Fruit fly (Drosophila melanogaster): ENCODE results near the gene CG18094.

Gene CG18094

dm6 chr2L:19526316-19526715 is 36.3 kb downstream of the CG18094 start, which contains the start of the genes Dpm1 and CG10137 (continued):
- TF ChIP-seq CG10565 (GFP tag; optimal IDR thresholded peaks at IDR 0.05) (no peak), gce (GFP tag; IDR thresholded peaks at IDR 0.05) (no peak), CG12744 (GFP tag; optimal IDR thresholded peaks at IDR 0.05) (no peak), CG2712 (tag; optimal IDR thresholded peaks at IDR 0.05) (peak; percentile 23), Adf1 (GFP tag; IDR thresholded peaks at IDR 0.05) (no peak), CG6813 (GFP tag; optimal IDR thresholded peaks at IDR 0.05) (no peak), Hey (tag; optimal IDR thresholded peaks at IDR 0.05) (no peak), bbx (GFP tag; IDR thresholded peaks at IDR 0.05; ENCODE audit: partially characterized antibody) (peak; percentile 69), CG15011 (GFP tag; optimal IDR thresholded peaks at IDR 0.05) (no peak), Ets65A (GFP tag) (peak; percentile 37), CG43689 (GFP tag; IDR thresholded peaks at IDR 0.05) (no peak), CG15601 (tag; optimal IDR thresholded peaks at IDR 0.05) (peak; percentile 15), Rfx (GFP tag; IDR thresholded peaks at IDR 0.05) (no peak), Lim3 (GFP tag; IDR thresholded peaks at IDR 0.05) (no peak), slp2 (GFP tag; optimal IDR thresholded peaks at IDR 0.05) (no peak), CHES-1-like (GFP tag; optimal IDR thresholded peaks at IDR 0.05) (no peak), wdn (GFP tag; IDR thresholded peaks at IDR 0.05) (no peak), HmgZ (tag; optimal IDR thresholded peaks at IDR 0.05) (peak; percentile 9), toy (GFP tag; IDR thresholded peaks at IDR 0.05) (no peak), CG8388 (GFP tag; optimal IDR thresholded peaks at IDR 0.05) (no peak), tio (GFP tag; optimal IDR thresholded peaks at IDR 0.05) (no peak), CG10267 (tag; optimal IDR thresholded peaks at IDR 0.05) (peak; percentile 96), bsh (GFP tag; optimal IDR thresholded peaks at IDR 0.05) (no peak), unpg (GFP tag; optimal IDR thresholded peaks at IDR 0.05) (no peak), Nf-YC (tag; optimal IDR thresholded peaks at IDR 0.05) (peak; percentile 7), bcd (GFP tag; optimal IDR thresholded peaks at IDR 0.05) (peak; percentile 21), CG2199 (GFP tag; IDR thresholded peaks at IDR 0.05) (no peak), lmd (GFP tag; IDR thresholded peaks at IDR 0.05) (no peak), jumu (GFP tag; optimal IDR thresholded peaks at IDR 0.05) (no peak), CG8944 (GFP tag; optimal IDR thresholded peaks at IDR 0.05) (no peak), sc (optimal IDR thresholded peaks at IDR 0.05) (no peak), sc (GFP tag; optimal IDR thresholded peaks at IDR 0.05) (no peak), Pdp1 (GFP tag; optimal IDR thresholded peaks at IDR 0.05) (no peak), CG30403 (GFP tag; optimal IDR thresholded peaks at IDR 0.05) (peak; percentile 4), disco-r (GFP tag; optimal IDR thresholded peaks at IDR 0.05) (no peak), Fer2 (tag; optimal IDR thresholded peaks at IDR 0.05) (no peak), Ravus (GFP tag; IDR thresholded peaks at IDR 0.05) (no peak), amos (GFP tag; IDR thresholded peaks at IDR 0.05; ENCODE audit: partially characterized antibody) (peak; percentile 70), Ets97D (GFP tag; optimal IDR thresholded peaks at IDR 0.05) (peak; percentile 54), Gug (GFP tag; IDR thresholded peaks at IDR 0.05) (no peak), tgo (GFP tag; IDR thresholded peaks at IDR 0.05) (no peak), lola (GFP tag; optimal IDR thresholded peaks at IDR 0.05) (no peak), sens (GFP tag) (peak; percentile 48), sim (GFP tag; IDR thresholded peaks at IDR 0.05) (no peak), sob (GFP tag; IDR thresholded peaks at IDR 0.05) (0 out of 2 replicates have a peak, but pooled peaks have one; percentile 29), her (GFP tag; optimal IDR thresholded peaks at IDR 0.05) (no peak), CG4360 (GFP tag; IDR thresholded peaks at IDR 0.05) (no peak), Jarid2 (GFP tag; optimal IDR thresholded peaks at IDR 0.05) (no peak), Doc2 (GFP tag; IDR thresholded peaks at IDR 0.05) (no peak), CG1647 (GFP tag; optimal IDR thresholded peaks at IDR 0.05) (no peak), NfI (GFP tag; optimal IDR thresholded peaks at IDR 0.05) (no peak), CG6272 (GFP tag; IDR thresholded peaks at IDR 0.05) (no peak)
